Worm (Caenorhabditis elegans): ENCODE measurements around the gene H08J19.1.

Gene H08J19.1

DNA sequence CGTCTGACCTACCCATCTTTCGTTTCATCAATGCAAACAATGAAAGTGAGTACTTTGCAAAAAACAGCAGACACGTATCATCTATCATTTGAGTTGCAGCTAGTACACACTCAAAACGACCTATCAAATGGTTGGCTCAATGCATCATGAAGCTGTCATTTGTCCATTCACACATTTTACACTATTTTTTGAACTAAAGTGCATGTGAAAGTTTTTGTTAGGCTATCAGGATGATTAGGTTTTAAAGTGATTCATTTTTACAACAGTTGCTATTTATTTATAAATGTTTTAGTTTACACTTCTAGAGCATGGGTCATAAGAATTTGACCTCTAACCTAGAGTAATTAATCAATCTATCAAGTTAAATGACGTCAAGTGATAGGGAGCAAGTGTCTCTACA, 42.8 kb upstream of the H08J19.1 start:
- peak; percentile 60 for TF ChIP-seq lin-14 (GFP tag; optimal IDR thresholded peaks at IDR 0.05)
- TF ChIP-seq lir-3 (tag; optimal IDR thresholded peaks at IDR 0.05; ENCODE audit: poor library complexity), result peak; percentile 45
- TF ChIP-seq nhr-20 (tag; optimal IDR thresholded peaks at IDR 0.05), result peak; percentile 58
- TF ChIP-seq lsy-2 (tag; optimal IDR thresholded peaks at IDR 0.05), result peak; percentile 45 to 48
- TF ChIP-seq nhr-71 (tag; optimal IDR thresholded peaks at IDR 0.05), result peak; percentile 79
- TF ChIP-seq lin-39 (tag; optimal IDR thresholded peaks at IDR 0.05), result peak; percentile 98
- TF ChIP-seq rnt-1 (tag; optimal IDR thresholded peaks at IDR 0.05), result peak; percentile 46
- TF ChIP-seq nhr-19 (GFP tag; conservative IDR thresholded peaks at IDR 0.05), result peak; percentile 52
- peak; percentile 13 for TF ChIP-seq lin-13 (GFP tag; optimal IDR thresholded peaks at IDR 0.05)
- TF ChIP-seq unc-62 (GFP tag; optimal IDR thresholded peaks at IDR 0.05), result peak; percentile 43
- TF ChIP-seq jun-1 (tag; optimal IDR thresholded peaks at IDR 0.05), result no peak
- peak; percentile 5 for TF ChIP-seq snu-23 (GFP tag; optimal IDR thresholded peaks at IDR 0.05)
- no peak for TF ChIP-seq fos-1 (tag; optimal IDR thresholded peaks at IDR 0.05)
- no peak for TF ChIP-seq hpl-2 (GFP tag; optimal IDR thresholded peaks at IDR 0.05)

ce11 chrX:15600512-15601117, 42.1 kb upstream of the H08J19.1 start, which contains the start of gene ent-2:
TSS of gene ent-2 (plus strand) at chrX:15601067.
- TF ChIP-seq efl-1 (optimal IDR thresholded peaks at IDR 0.05) (peak in 1 of 2 experiments; percentile 9), efl-1 (GFP tag; optimal IDR thresholded peaks at IDR 0.05 in 1 of 2) (peak in 1 of 2 experiments; percentile 85), fkh-8 (tag; optimal IDR thresholded peaks at IDR 0.05) (peak; percentile 86), lin-14 (GFP tag; optimal IDR thresholded peaks at IDR 0.05) (peak; percentile 75), C34B4.2 (tag; optimal IDR thresholded peaks at IDR 0.05) (no peak), nhr-12 (tag; optimal IDR thresholded peaks at IDR 0.05) (no peak), dsc-1 (tag; optimal IDR thresholded peaks at IDR 0.05) (peak; percentile 58), mep-1 (tag; optimal IDR thresholded peaks at IDR 0.05) (peak; percentile 13), grh-1 (GFP tag; IDR thresholded peaks at IDR 0.05) (no peak), ceh-82 (tag; optimal IDR thresholded peaks at IDR 0.05) (peak in 1 of 3 experiments; percentile 33), nhr-84 (tag; optimal IDR thresholded peaks at IDR 0.05) (no peak), skn-1 (tag; optimal IDR thresholded peaks at IDR 0.05) (peak; percentile 0), nhr-90 (tag; optimal IDR thresholded peaks at IDR 0.05; ENCODE audit: poor library complexity) (no peak), sptf-1 (tag; optimal IDR thresholded peaks at IDR 0.05) (no peak), elt-2 (tag; optimal IDR thresholded peaks at IDR 0.05) (no peak), nhr-85 (tag) (peak; percentile 27), dpl-1 (GFP tag; optimal IDR thresholded peaks at IDR 0.05) (peak in 1 of 3 experiments; percentile 17), isw-1 (GFP tag; IDR thresholded peaks at IDR 0.05) (no peak), zip-4 (GFP tag; optimal IDR thresholded peaks at IDR 0.05) (no peak), snpc-4 (tag; optimal IDR thresholded peaks at IDR 0.05) (no peak), zag-1 (tag; optimal IDR thresholded peaks at IDR 0.05) (no peak), lsy-2 (tag; optimal IDR thresholded peaks at IDR 0.05) (peak in 1 of 2 experiments; percentile 15), mdl-1 (tag; optimal IDR thresholded peaks at IDR 0.05) (peak in 1 of 2 experiments; percentile 31), F16B12.6 (tag; optimal IDR thresholded peaks at IDR 0.05) (no peak)

DNA sequence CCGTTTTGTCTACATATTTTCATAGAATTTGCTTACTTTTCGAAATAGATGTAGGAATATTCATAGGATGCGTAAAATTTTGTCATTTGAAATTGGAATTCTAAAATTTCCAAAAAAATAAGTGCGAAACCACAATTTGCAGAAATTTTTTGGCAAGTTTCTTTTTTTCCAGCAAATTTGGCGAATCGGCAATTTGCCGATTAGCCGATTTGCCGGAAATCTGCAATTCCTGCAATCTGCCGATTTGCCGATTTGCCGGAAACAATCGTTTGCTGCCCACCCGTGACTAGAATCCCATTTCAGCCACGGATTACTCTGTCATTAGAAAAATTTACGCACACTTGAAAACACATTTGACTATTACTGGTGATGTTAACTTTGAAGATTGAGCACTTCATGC, 38.5 kb upstream of the H08J19.1 start:
- no peak for TF ChIP-seq pqm-1 (tag; optimal IDR thresholded peaks at IDR 0.05)
- no peak for TF ChIP-seq dsc-1 (tag; optimal IDR thresholded peaks at IDR 0.05)
- TF ChIP-seq xbp-1 (tag; optimal IDR thresholded peaks at IDR 0.05), result no peak
- no peak for TF ChIP-seq lir-3 (tag; optimal IDR thresholded peaks at IDR 0.05; ENCODE audit: poor library complexity)
- TF ChIP-seq nhr-12 (tag; optimal IDR thresholded peaks at IDR 0.05), result no peak
- TF ChIP-seq mep-1 (tag; optimal IDR thresholded peaks at IDR 0.05), result no peak
- no peak for TF ChIP-seq alr-1 (tag; optimal IDR thresholded peaks at IDR 0.05; ENCODE audit: borderline replicate concordance)
